Fruit fly (Drosophila melanogaster): ENCODE measurements around the gene smog.
A peak's percentile ranks its signal among the peaks of the same experiment; 100 is the strongest.

Gene smog

dm6 chr2L:4837772-4838397 is 14.8 kb upstream of the smog start, which contains the start of the genes tank and CG12194 (continued):
- TF ChIP-seq eyg (GFP tag; optimal IDR thresholded peaks at IDR 0.05) = peak; percentile 99
- peak; percentile 99 for TF ChIP-seq seq (GFP tag; IDR thresholded peaks at IDR 0.05)
- TF ChIP-seq run (tag; optimal IDR thresholded peaks at IDR 0.05) = peak; percentile 96
- TF ChIP-seq dmrt99B (tag; optimal IDR thresholded peaks at IDR 0.05) = peak; percentile 99
- peak; percentile 99 for TF ChIP-seq wor (GFP tag; IDR thresholded peaks at IDR 0.05)
- TF ChIP-seq E2f1 (GFP tag; IDR thresholded peaks at IDR 0.05) = peak; percentile 99
- TF ChIP-seq CG3847 (GFP tag; IDR thresholded peaks at IDR 0.05) = peak; percentile 99
- peak; percentile 98 for TF ChIP-seq CG17568 (GFP tag; optimal IDR thresholded peaks at IDR 0.05)
- TF ChIP-seq row (GFP tag; IDR thresholded peaks at IDR 0.05) = peak; percentile 99
- peak; percentile 98 for TF ChIP-seq CG3281 (GFP tag; optimal IDR thresholded peaks at IDR 0.05)
- TF ChIP-seq Med (GFP tag) = peak; percentile 100
- peak; percentile 93 for TF ChIP-seq CG10274 (GFP tag; optimal IDR thresholded peaks at IDR 0.05)
- peak; percentile 99 for TF ChIP-seq esg (GFP tag; conservative IDR thresholded peaks at IDR 0.05)
- TF ChIP-seq CG8281 (tag; optimal IDR thresholded peaks at IDR 0.05) = peak; percentile 90
- TF ChIP-seq Bdp1 (GFP tag; optimal IDR thresholded peaks at IDR 0.05) = peak; percentile 95
- TF ChIP-seq Bgb (GFP tag; IDR thresholded peaks at IDR 0.05; ENCODE audit: partially characterized antibody) = peak; percentile 69
- TF ChIP-seq danr (GFP tag; IDR thresholded peaks at IDR 0.05) = peak; percentile 99
- TF ChIP-seq Kr (GFP tag; optimal IDR thresholded peaks at IDR 0.05) = peak; percentile 37
- TF ChIP-seq CG2678 (tag; optimal IDR thresholded peaks at IDR 0.05) = peak; percentile 98
- TF ChIP-seq Hr3 (GFP tag; optimal IDR thresholded peaks at IDR 0.05) = peak; percentile 99
- TF ChIP-seq Ravus (GFP tag; IDR thresholded peaks at IDR 0.05) = peak; percentile 98
- TF ChIP-seq CG10267 (tag; optimal IDR thresholded peaks at IDR 0.05) = peak; percentile 96
- TF ChIP-seq peb (GFP tag; IDR thresholded peaks at IDR 0.05) = peak; percentile 99
- peak; percentile 91 for TF ChIP-seq BEAF-32 (GFP tag; optimal IDR thresholded peaks at IDR 0.05)
- TF ChIP-seq CG11247 (GFP tag; IDR thresholded peaks at IDR 0.05) = peak; percentile 99
- peak; percentile 97 for TF ChIP-seq CG3838 (GFP tag; optimal IDR thresholded peaks at IDR 0.05)
- peak; percentile 97 for TF ChIP-seq CG11504 (tag; optimal IDR thresholded peaks at IDR 0.05)
- TF ChIP-seq trem (tag; optimal IDR thresholded peaks at IDR 0.05) = peak; percentile 96
- peak; percentile 99 for TF ChIP-seq dpn (GFP tag; optimal IDR thresholded peaks at IDR 0.05)
- no peak for TF ChIP-seq br (optimal IDR thresholded peaks at IDR 0.05)
- peak; percentile 98 for TF ChIP-seq CG18764 (GFP tag; optimal IDR thresholded peaks at IDR 0.05)
- peak; percentile 82; the same call in 2 of the 3 replicates for TF ChIP-seq Doc3 (GFP tag; IDR thresholded peaks at IDR 0.05; ENCODE audit: partially characterized antibody)
- peak; percentile 98 for TF ChIP-seq CG6813 (GFP tag; optimal IDR thresholded peaks at IDR 0.05)
- peak; percentile 97 for TF ChIP-seq gt (GFP tag; IDR thresholded peaks at IDR 0.05)
- TF ChIP-seq vfl (GFP tag; optimal IDR thresholded peaks at IDR 0.05) = peak; percentile 99
- peak; percentile 85 for TF ChIP-seq Elba2 (GFP tag; optimal IDR thresholded peaks at IDR 0.05)
- peak; percentile 99 for TF ChIP-seq CG12659 (GFP tag; optimal IDR thresholded peaks at IDR 0.05)
- peak; percentile 98 for TF ChIP-seq NK7.1 (GFP tag; optimal IDR thresholded peaks at IDR 0.05)
- TF ChIP-seq unc-4 (GFP tag; IDR thresholded peaks at IDR 0.05; ENCODE audit: partially characterized antibody) = peak; percentile 79
- peak; percentile 99 for TF ChIP-seq lab (GFP tag; optimal IDR thresholded peaks at IDR 0.05)
- peak; percentile 99 for TF ChIP-seq so (GFP tag; IDR thresholded peaks at IDR 0.05)
- TF ChIP-seq CG1529 (GFP tag; optimal IDR thresholded peaks at IDR 0.05) = peak; percentile 98
